Worm (Caenorhabditis elegans): ENCODE measurements around the gene ttr-32.

DNA sequence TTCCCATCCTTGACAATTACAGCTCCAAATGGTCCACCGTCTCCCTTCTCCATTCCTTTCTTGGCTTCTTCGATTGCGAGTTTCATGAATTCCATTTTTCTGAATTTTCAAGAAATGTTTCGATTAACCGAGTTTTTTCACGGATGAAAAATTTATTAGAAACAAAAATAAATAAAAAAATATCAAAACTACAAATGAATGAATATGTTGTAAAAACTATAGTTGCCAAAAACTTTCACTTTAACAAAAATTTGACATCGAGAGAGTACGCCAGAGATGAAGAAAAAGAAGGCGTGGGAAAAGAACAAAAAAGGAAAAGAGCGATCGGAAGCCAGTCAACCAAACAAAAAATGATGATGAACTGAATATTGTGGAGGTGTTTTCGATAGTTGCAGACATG is 16.7 kb downstream of the ttr-32 start, which contains the start of gene R13A5.10:
- TF ChIP-seq him-1 (tag; optimal IDR thresholded peaks at IDR 0.05) (no peak), dao-5 (tag; optimal IDR thresholded peaks at IDR 0.05) (no peak)

Measured in whole organism, L4/young adult.